Worm (Caenorhabditis elegans) whole organism, mixed stage, embryonic: ENCODE measurements around the gene ckk-1.

Experiments
- lin-13 ChIP-seq: fragments of 150-350 bp; optimal IDR thresholded peaks from 2 replicates; lab custom pipeline; 2014; ENCODE audit warnings: missing biosample characterization, missing genetic modification characterization
- mep-1 ChIP-seq: fragments of 150-350 bp; optimal IDR thresholded peaks from 2 replicates; lab custom pipeline; 2017; ENCODE audit warnings: missing biosample characterization, missing genetic modification reagents, missing genetic modification characterization, inconsistent platforms
- nhr-12 ChIP-seq: fragments of 150-350 bp; optimal IDR thresholded peaks from 2 replicates; lab custom pipeline; 2014; ENCODE audit warnings: missing biosample characterization, missing genetic modification characterization
- nhr-237 ChIP-seq: fragments of 150-350 bp; optimal IDR thresholded peaks from 2 replicates; lab custom pipeline; 2014; ENCODE audit warnings: missing biosample characterization, missing genetic modification characterization
- nhr-28 ChIP-seq: fragments of 150-350 bp; optimal IDR thresholded peaks from 2 replicates; lab custom pipeline; 2014; ENCODE audit warnings: missing biosample characterization, missing genetic modification characterization
- nhr-76 ChIP-seq: sonication (generic microtip); optimal IDR thresholded peaks from 2 replicates; lab custom pipeline; 2017; ENCODE audit warnings: missing biosample characterization, missing genetic modification characterization
- pha-4 ChIP-seq: fragments of 150-350 bp; optimal IDR thresholded peaks from 2 replicates; lab custom pipeline; 2018; ENCODE audit warnings: missing biosample characterization, missing genetic modification reagents, missing genetic modification characterization
- sem-2 ChIP-seq: fragments of 200-800 bp; sonication (Bioruptor generic); optimal IDR thresholded peaks from 2 replicates; lab custom pipeline; 2018; ENCODE audit warnings: mild to moderate bottlenecking, missing genetic modification characterization, missing compliant biosample characterization
- snpc-4 ChIP-seq: fragments of 150-350 bp; optimal IDR thresholded peaks from 2 replicates; lab custom pipeline; 2014; ENCODE audit warnings: missing biosample characterization, missing genetic modification characterization
- tbx-8 ChIP-seq: fragments of 200-800 bp; sonication (Bioruptor generic); optimal IDR thresholded peaks from 2 replicates; lab custom pipeline; 2018; ENCODE audit warnings: mild to moderate bottlenecking, missing genetic modification characterization, moderate library complexity, missing compliant biosample characterization
- unc-62 ChIP-seq: fragments of 150-350 bp; optimal IDR thresholded peaks from 2 replicates; lab custom pipeline; 2014; ENCODE audit warnings: missing biosample characterization, missing genetic modification reagents, missing genetic modification characterization
- ztf-11 ChIP-seq: fragments of 150-350 bp; optimal IDR thresholded peaks from 2 replicates; lab custom pipeline; 2014; ENCODE audit warnings: missing biosample characterization, missing genetic modification characterization

- TF ChIP-seq nhr-28 (tag; lab: Kevin White, UChicago) = no peak
- no peak for TF ChIP-seq mep-1 (tag; lab: Kevin White, UChicago)
- TF ChIP-seq nhr-12 (tag; lab: Kevin White, UChicago) = no peak
- no peak for TF ChIP-seq nhr-237
- TF ChIP-seq sem-2 (GFP tag; lab: Kevin White, UChicago) = no peak
- TF ChIP-seq unc-62 (GFP tag; lab: Kevin White, UChicago) = no peak
- TF ChIP-seq snpc-4 = no peak
- peak; percentile 75 for TF ChIP-seq pha-4 (tag; lab: Kevin White, UChicago)
- no peak for TF ChIP-seq tbx-8 (GFP tag; lab: Kevin White, UChicago)
- no peak for TF ChIP-seq lin-13 (tag; lab: Kevin White, UChicago)
- TF ChIP-seq ztf-11 = no peak
- no peak for TF ChIP-seq nhr-76
Observed at ce11 chrIII:5688246-5688645, 53.0 kb downstream of the ckk-1 start.
